Fruit fly (Drosophila melanogaster) whole organism: ENCODE results near the gene CG9135.

ENCODE experiments used
- CG8478 ChIP-seq: fragments of >200 bp; optimal IDR thresholded peaks from 2 replicates; lab custom pipeline; 2018; ENCODE audit warnings: inconsistent platforms
- Dll ChIP-seq: fragments of >200 bp; optimal IDR thresholded peaks from 2 replicates; lab custom pipeline; 2017
- EcR ChIP-seq, 2 experiments: fragments of >200 bp; optimal IDR thresholded peaks; 2 replicates each; lab custom pipeline; 2017; ENCODE audit warnings: missing biosample characterization in 2 of 2, missing genetic modification characterization in 2 of 2, missing genetic modification reagents in 2 of 2
- pan ChIP-seq: fragments of >200 bp; optimal IDR thresholded peaks from 2 replicates; lab custom pipeline; 2017
- psq ChIP-seq: fragments of >200 bp; optimal IDR thresholded peaks from 2 replicates; lab custom pipeline; 2017
- usp ChIP-seq: fragments of >200 bp; optimal IDR thresholded peaks from 2 replicates; lab custom pipeline; 2017; ENCODE audit warnings: missing biosample characterization, missing genetic modification characterization, mixed read lengths

Gene CG9135

dm6 chr2L:6060210-6060609 lies 9.6 kb downstream of the CG9135 start, which contains the start of gene CG34180:
Gene CG34180 (plus strand): TSS chr2L:6060510.
- no peak for TF ChIP-seq CG8478 (lab: Kevin White, UChicago)
- TF ChIP-seq pan, result no peak
- TF ChIP-seq usp, result no peak
- TF ChIP-seq Dll (lab: Kevin White, UChicago), result no peak
- TF ChIP-seq psq (lab: Kevin White, UChicago), result no peak
- no peak for TF ChIP-seq EcR (GFP tag; optimal IDR thresholded peaks at IDR 0.05; lab: Kevin White, UChicago)

dm6 chr2L:6062382-6063082 lies 11.9 kb downstream of the CG9135 start, which contains the start of the genes ND-51 and CG13994:
Gene ND-51 (minus strand): TSS chr2L:6062757.
Gene CG13994 (plus strand): TSS chr2L:6062989.
- TF ChIP-seq EcR (GFP tag; optimal IDR thresholded peaks at IDR 0.05; lab: Kevin White, UChicago) (no peak), Dll (lab: Kevin White, UChicago) (no peak), psq (lab: Kevin White, UChicago) (no peak), usp (no peak), pan (no peak), CG8478 (lab: Kevin White, UChicago) (no peak)

dm6 chr2L:6065823-6066222 lies 15.2 kb downstream of the CG9135 start, which contains the start of the genes Fbw5 and CG9147:
Gene Fbw5 (minus strand): TSS chr2L:6065953.
Gene CG9147 (plus strand): TSS chr2L:6065997.
- no peak for TF ChIP-seq Dll (lab: Kevin White, UChicago)
- peak; percentile 97 for TF ChIP-seq pan
- no peak for TF ChIP-seq usp
- TF ChIP-seq EcR (GFP tag; optimal IDR thresholded peaks at IDR 0.05; lab: Kevin White, UChicago), result no peak
- no peak for TF ChIP-seq psq (lab: Kevin White, UChicago)
- TF ChIP-seq CG8478 (lab: Kevin White, UChicago), result no peak

- no peak for TF ChIP-seq Dll (lab: Kevin White, UChicago)
- no peak for TF ChIP-seq usp
- TF ChIP-seq psq (lab: Kevin White, UChicago), result no peak
- TF ChIP-seq EcR (GFP tag; optimal IDR thresholded peaks at IDR 0.05; lab: Kevin White, UChicago), result no peak
- TF ChIP-seq pan, result no peak
- no peak for TF ChIP-seq CG8478 (lab: Kevin White, UChicago)
Measured at dm6 chr2L:6068544-6069251, 18.1 kb downstream of the CG9135 start, which contains the start of the genes CG9150 and Pfdn1. Gene CG9150 (minus strand): TSS chr2L:6068594. Gene Pfdn1 (plus strand): TSS chr2L:6069079.

dm6 chr2L:6070656-6071231 lies 20.1 kb downstream of the CG9135 start, which contains the start of the genes CG9154 and Kr-h2:
Gene CG9154 (minus strand): TSS chr2L:6070686.
Gene Kr-h2 (plus strand): TSS chr2L:6070990.
- TF ChIP-seq pan, result no peak
- no peak for TF ChIP-seq usp
- TF ChIP-seq psq (lab: Kevin White, UChicago), result no peak
- no peak for TF ChIP-seq EcR (GFP tag; optimal IDR thresholded peaks at IDR 0.05; lab: Kevin White, UChicago)
- TF ChIP-seq CG8478 (lab: Kevin White, UChicago), result no peak
- TF ChIP-seq Dll (lab: Kevin White, UChicago), result no peak

- no peak for TF ChIP-seq psq (lab: Kevin White, UChicago)
- no peak for TF ChIP-seq pan
- no peak for TF ChIP-seq Dll (lab: Kevin White, UChicago)
- TF ChIP-seq usp, result no peak
- TF ChIP-seq EcR (GFP tag; optimal IDR thresholded peaks at IDR 0.05; lab: Kevin White, UChicago), result no peak
- TF ChIP-seq CG8478 (lab: Kevin White, UChicago), result no peak
Measured at dm6 chr2L:6072124-6072523, 21.5 kb downstream of the CG9135 start.

dm6 chr2L:6073894-6074293 lies 23.3 kb downstream of the CG9135 start:
- TF ChIP-seq usp, result no peak
- no peak for TF ChIP-seq EcR (GFP tag; optimal IDR thresholded peaks at IDR 0.05; lab: Kevin White, UChicago)

- TF ChIP-seq EcR (GFP tag; optimal IDR thresholded peaks at IDR 0.05; lab: Kevin White, UChicago) (no peak), usp (no peak), Dll (lab: Kevin White, UChicago) (no peak), CG8478 (lab: Kevin White, UChicago) (no peak), psq (lab: Kevin White, UChicago) (no peak), pan (no peak)
Measured at dm6 chr2L:6074314-6074713, 23.7 kb downstream of the CG9135 start.

- TF ChIP-seq CG8478 (lab: Kevin White, UChicago) (no peak), pan (no peak), Dll (lab: Kevin White, UChicago) (no peak), usp (no peak), EcR (GFP tag; optimal IDR thresholded peaks at IDR 0.05; lab: Kevin White, UChicago) (no peak), psq (lab: Kevin White, UChicago) (no peak)
Measured at dm6 chr2L:6075345-6075744, 24.7 kb downstream of the CG9135 start.

- TF ChIP-seq CG8478 (lab: Kevin White, UChicago) (no peak), Dll (lab: Kevin White, UChicago) (no peak), usp (no peak), psq (lab: Kevin White, UChicago) (no peak), pan (no peak), EcR (GFP tag; optimal IDR thresholded peaks at IDR 0.05; lab: Kevin White, UChicago) (no peak)
Measured at dm6 chr2L:6076143-6076542, 25.5 kb downstream of the CG9135 start.

dm6 chr2L:6076829-6077364 lies 26.3 kb downstream of the CG9135 start:
- TF ChIP-seq EcR (GFP tag; optimal IDR thresholded peaks at IDR 0.05; lab: Kevin White, UChicago), result peak in 1 of 2 experiments; percentile 16
- TF ChIP-seq pan, result no peak
